Worm (Caenorhabditis elegans) whole organism, mixed stage, embryonic: ENCODE data around the gene R11F4.1.

ENCODE experiments used
- ceh-39 ChIP-seq: fragments of 150-350 bp; optimal IDR thresholded peaks from 2 replicates; lab custom pipeline; 2014; ENCODE audit warnings: missing biosample characterization, missing genetic modification characterization
- nhr-28 ChIP-seq: fragments of 150-350 bp; optimal IDR thresholded peaks from 2 replicates; lab custom pipeline; 2014; ENCODE audit warnings: missing biosample characterization, missing genetic modification characterization
- pha-4 ChIP-seq: fragments of 150-350 bp; optimal IDR thresholded peaks from 2 replicates; lab custom pipeline; 2018; ENCODE audit warnings: missing biosample characterization, missing genetic modification reagents, missing genetic modification characterization
- tbx-8 ChIP-seq: fragments of 200-800 bp; sonication (Bioruptor generic); optimal IDR thresholded peaks from 2 replicates; lab custom pipeline; 2018; ENCODE audit warnings: mild to moderate bottlenecking, missing genetic modification characterization, moderate library complexity, missing compliant biosample characterization
- unc-120 ChIP-seq: sonication (generic microtip); optimal IDR thresholded peaks from 2 replicates; lab custom pipeline; 2017; ENCODE audit warnings: missing genetic modification characterization, missing compliant biosample characterization; ENCODE audit not compliant: poor library complexity, severe bottlenecking
- unc-39 ChIP-seq: fragments of 150-350 bp; optimal IDR thresholded peaks from 2 replicates; lab custom pipeline; 2014; ENCODE audit warnings: missing biosample characterization, missing genetic modification characterization
- unc-62 ChIP-seq: fragments of 150-350 bp; optimal IDR thresholded peaks from 2 replicates; lab custom pipeline; 2014; ENCODE audit warnings: missing biosample characterization, missing genetic modification reagents, missing genetic modification characterization

DNA sequence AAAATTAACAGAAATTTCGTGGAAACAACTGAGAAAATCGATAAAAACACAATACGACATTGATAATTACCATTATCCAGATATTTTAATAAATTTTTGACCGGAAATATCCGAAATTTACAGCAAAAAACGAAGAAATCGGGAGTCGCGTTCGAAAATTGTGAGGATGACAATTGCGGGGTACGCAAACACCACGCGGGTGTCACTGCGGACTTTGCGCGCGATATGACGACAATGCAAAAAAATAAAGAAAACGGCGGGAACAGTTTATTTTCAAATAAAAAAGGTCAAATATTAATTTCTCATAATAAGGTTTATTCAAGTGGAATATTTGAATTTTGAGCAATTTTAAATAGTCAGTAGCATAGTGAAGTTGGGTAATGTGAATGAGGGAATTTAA lies 47.4 kb upstream of the R11F4.1 start, which contains the start of gene rpn-11:
- no peak for TF ChIP-seq unc-39
- TF ChIP-seq unc-62 (GFP tag; lab: Kevin White, UChicago), result no peak
- TF ChIP-seq nhr-28 (tag; lab: Kevin White, UChicago), result no peak
- TF ChIP-seq unc-120 (tag; lab: Kevin White, UChicago), result no peak
- peak; percentile 21 for TF ChIP-seq ceh-39 (tag; lab: Kevin White, UChicago)
- TF ChIP-seq tbx-8 (GFP tag; lab: Kevin White, UChicago), result no peak
- TF ChIP-seq pha-4, result peak; percentile 59
